In the genomic region with DNA sequence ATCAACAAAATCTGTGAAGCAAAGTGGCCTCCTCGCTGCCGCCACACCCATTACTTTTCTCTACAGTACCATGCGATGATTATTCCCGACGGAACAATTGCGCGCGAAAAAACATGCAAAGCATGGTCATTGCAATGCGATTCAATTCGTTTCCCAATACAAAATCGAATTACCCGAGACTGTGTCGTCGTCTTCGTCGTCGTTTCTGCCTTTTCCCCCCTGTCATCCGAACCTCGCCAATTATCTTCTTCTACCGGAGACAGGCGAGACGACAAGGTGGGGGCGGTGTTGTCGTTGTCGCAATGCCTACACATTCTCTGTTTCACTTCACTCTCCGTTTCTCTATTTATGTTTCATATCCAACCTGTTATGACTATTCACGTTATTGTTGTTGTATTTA, we compare ENCODE assay signal across 2 worm cellular contexts.
TF ChIP-seq lines count a peak whose summit lies in the region.

No protein-coding gene starts in this region.

TF ChIP-seq in whole organism, L1 larva, 84 proteins besides CTCF, POLR2A, EP300 and RAD21 (continued from another document):
- TF ChIP-seq ceh-8 (GFP tag; optimal IDR thresholded peaks at IDR 0.05; lab: Kevin White, UChicago) (peak; percentile 17), C16A3.4 (tag; optimal IDR thresholded peaks at IDR 0.05; lab: Kevin White, UChicago) (peak; percentile 15), pax-3 (tag; optimal IDR thresholded peaks at IDR 0.05; lab: Kevin White, UChicago) (no peak), elt-3 (tag; optimal IDR thresholded peaks at IDR 0.05; lab: Kevin White, UChicago) (peak in 1 of 6 experiments; percentile 62), nhr-71 (tag; optimal IDR thresholded peaks at IDR 0.05; lab: Kevin White, UChicago) (peak; percentile 39), mep-1 (tag; optimal IDR thresholded peaks at IDR 0.05; lab: Kevin White, UChicago) (peak; percentile 67), dpl-1 (GFP tag; optimal IDR thresholded peaks at IDR 0.05; lab: Kevin White, UChicago) (peak; percentile 26 to 43 (median 31)), mdl-1 (tag; optimal IDR thresholded peaks at IDR 0.05; lab: Kevin White, UChicago) (peak in 1 of 2 experiments; percentile 24), blmp-1 (tag; optimal IDR thresholded peaks at IDR 0.05; lab: Kevin White, UChicago) (peak; percentile 93), sptf-1 (tag; optimal IDR thresholded peaks at IDR 0.05; lab: Kevin White, UChicago) (no peak)

TF ChIP-seq in whole organism, L2 larva, 48 proteins besides CTCF, POLR2A, EP300 and RAD21 (continued from another document):
- TF ChIP-seq fos-1 (tag; optimal IDR thresholded peaks at IDR 0.05; lab: Kevin White, UChicago) (peak; percentile 6), nhr-23 (tag; optimal IDR thresholded peaks at IDR 0.05; lab: Kevin White, UChicago) (no peak), elt-1 (tag; optimal IDR thresholded peaks at IDR 0.05; lab: Kevin White, UChicago) (no peak)
